Fruit fly (Drosophila melanogaster) whole organism, adult: ENCODE measurements around the gene CG17272.
A peak's percentile ranks its signal among the peaks of the same experiment; 100 is the strongest.

Source experiments
- CG11617 ChIP-seq: fragments of 200-800 bp; sonication (Bioruptor generic); optimal IDR thresholded peaks from 2 replicates; lab custom pipeline; 2017; ENCODE audit warnings: mild to moderate bottlenecking, missing biosample characterization, missing genetic modification reagents, missing genetic modification characterization
- CG12768 ChIP-seq: fragments of 200-800 bp; sonication (Bioruptor generic); optimal IDR thresholded peaks from 2 replicates; lab custom pipeline; 2017; ENCODE audit warnings: missing biosample characterization, missing genetic modification characterization, mild to moderate bottlenecking, moderate library complexity, missing genetic modification reagents
- CG14711 ChIP-seq: fragments of 200-800 bp; sonication (Bioruptor generic); optimal IDR thresholded peaks from 2 replicates; lab custom pipeline; 2018; ENCODE audit warnings: missing biosample characterization, mild to moderate bottlenecking, missing genetic modification characterization, moderate library complexity
- CG1620 ChIP-seq: fragments of 200-800 bp; sonication (Bioruptor generic); optimal IDR thresholded peaks from 2 replicates; lab custom pipeline; 2016; ENCODE audit warnings: missing biosample characterization, missing genetic modification characterization
- CG33017 ChIP-seq: fragments of 200-800 bp; sonication (Bioruptor generic); optimal IDR thresholded peaks from 2 replicates; lab custom pipeline; 2018; ENCODE audit warnings: missing biosample characterization, mild to moderate bottlenecking, missing genetic modification characterization, moderate library complexity
- CG5204 ChIP-seq: fragments of 200-800 bp; sonication (Bioruptor generic); optimal IDR thresholded peaks from 2 replicates; lab custom pipeline; 2016; ENCODE audit warnings: missing biosample characterization, missing genetic modification characterization
- CG7045 ChIP-seq: fragments of 200-800 bp; sonication (Bioruptor generic); optimal IDR thresholded peaks from 2 replicates; lab custom pipeline; 2017; ENCODE audit warnings: missing biosample characterization, mild to moderate bottlenecking, missing genetic modification characterization
- CG7101 ChIP-seq: fragments of 200-800 bp; sonication (Bioruptor generic); optimal IDR thresholded peaks from 2 replicates; lab custom pipeline; 2018; ENCODE audit warnings: missing biosample characterization, mild to moderate bottlenecking, missing genetic modification characterization, moderate library complexity
- Clk ChIP-seq: fragments of 200-800 bp; sonication (Bioruptor generic); optimal IDR thresholded peaks from 2 replicates; lab custom pipeline; 2017; ENCODE audit warnings: missing biosample characterization, missing genetic modification characterization
- Crg-1 ChIP-seq: fragments of 200-800 bp; sonication (Bioruptor generic); optimal IDR thresholded peaks from 2 replicates; lab custom pipeline; 2016; ENCODE audit warnings: missing biosample characterization, missing genetic modification characterization
- Hr96 ChIP-seq: fragments of 200-800 bp; sonication (Bioruptor generic); optimal IDR thresholded peaks from 2 replicates; lab custom pipeline; 2016; ENCODE audit warnings: missing biosample characterization, missing genetic modification characterization
- Mnt ChIP-seq: fragments of 200-800 bp; sonication (Bioruptor generic); optimal IDR thresholded peaks from 2 replicates; lab custom pipeline; 2016; ENCODE audit warnings: missing biosample characterization, mild to moderate bottlenecking, missing genetic modification characterization
- bab1 ChIP-seq: fragments of 200-800 bp; sonication (Bioruptor generic); optimal IDR thresholded peaks from 3 replicates; lab custom pipeline; 2019; ENCODE audit warnings: missing biosample characterization, mild to moderate bottlenecking, missing genetic modification characterization, moderate library complexity
- cic ChIP-seq: fragments of 200-800 bp; sonication (Bioruptor generic); optimal IDR thresholded peaks from 2 replicates; lab custom pipeline; 2017; ENCODE audit warnings: missing biosample characterization, mild to moderate bottlenecking, missing genetic modification characterization, moderate library complexity
- cnc ChIP-seq, 2 experiments: fragments of >200 bp; optimal IDR thresholded peaks; 2 replicates each; lab custom pipeline; 2017
- kay ChIP-seq: fragments of 200-800 bp; sonication (Bioruptor generic); peaks from one replicate; lab custom pipeline; 2016; ENCODE audit warnings: missing biosample characterization, missing genetic modification characterization, borderline replicate concordance
- ovo ChIP-seq: fragments of 200-800 bp; sonication (Bioruptor generic); optimal IDR thresholded peaks from 2 replicates; lab custom pipeline; 2016; ENCODE audit warnings: missing biosample characterization, missing genetic modification characterization
- pad ChIP-seq: fragments of 200-800 bp; sonication (Bioruptor generic); optimal IDR thresholded peaks from 3 replicates; lab custom pipeline; 2017; ENCODE audit warnings: missing biosample characterization, missing genetic modification characterization, mild to moderate bottlenecking, moderate library complexity, missing genetic modification reagents
- tj ChIP-seq: fragments of 200-800 bp; sonication (Bioruptor generic); optimal IDR thresholded peaks from 3 replicates; lab custom pipeline; 2017; ENCODE audit warnings: missing biosample characterization, mild to moderate bottlenecking, missing genetic modification characterization, moderate library complexity
- toe ChIP-seq: fragments of 200-800 bp; sonication (Bioruptor generic); optimal IDR thresholded peaks from 2 replicates; lab custom pipeline; 2016; ENCODE audit warnings: missing biosample characterization, missing genetic modification characterization

The CG17272 gene

dm6 chr3R:20837242-20837664 lies 13.2 kb upstream of the CG17272 start:
- TF ChIP-seq cic (GFP tag; lab: Kevin White, UChicago) (peak; percentile 48), CG11617 (GFP tag; lab: Kevin White, UChicago) (no peak), kay (peak; percentile 76), CG1620 (GFP tag; lab: Kevin White, UChicago) (no peak), Clk (GFP tag; lab: Kevin White, UChicago) (no peak)

- TF ChIP-seq bab1 (no peak), tj (GFP tag; lab: Kevin White, UChicago) (no peak), CG7101 (tag; lab: Kevin White, UChicago) (no peak), toe (GFP tag; lab: Kevin White, UChicago) (no peak), CG14711 (tag; lab: Kevin White, UChicago) (no peak), pad (GFP tag; lab: Kevin White, UChicago) (no peak), Hr96 (GFP tag; lab: Kevin White, UChicago) (no peak), CG5204 (GFP tag; lab: Kevin White, UChicago) (no peak), kay (no peak), CG7045 (no peak), Mnt (GFP tag; lab: Kevin White, UChicago) (no peak), Clk (GFP tag; lab: Kevin White, UChicago) (no peak), cnc (optimal IDR thresholded peaks at IDR 0.05; lab: Kevin White, UChicago) (no peak), ovo (GFP tag; lab: Kevin White, UChicago) (no peak), Crg-1 (GFP tag; lab: Kevin White, UChicago) (no peak), cic (GFP tag; lab: Kevin White, UChicago) (no peak)
Measured at dm6 chr3R:20836257-20836856, 12.3 kb upstream of the CG17272 start.

- TF ChIP-seq cnc (optimal IDR thresholded peaks at IDR 0.05; lab: Kevin White, UChicago) (no peak), toe (GFP tag; lab: Kevin White, UChicago) (no peak), bab1 (no peak), CG5204 (GFP tag; lab: Kevin White, UChicago) (no peak), tj (GFP tag; lab: Kevin White, UChicago) (no peak), CG11617 (GFP tag; lab: Kevin White, UChicago) (no peak)
Measured at dm6 chr3R:20835531-20835930, 11.5 kb upstream of the CG17272 start.

dm6 chr3R:20834770-20835183 lies 10.7 kb upstream of the CG17272 start:
- TF ChIP-seq cic (GFP tag; lab: Kevin White, UChicago): peak; percentile 14
- TF ChIP-seq CG11617 (GFP tag; lab: Kevin White, UChicago): no peak
- peak; percentile 87 for TF ChIP-seq kay
- TF ChIP-seq Mnt (GFP tag; lab: Kevin White, UChicago): no peak

dm6 chr3R:20833664-20834063 lies 9.6 kb upstream of the CG17272 start:
- no peak for TF ChIP-seq CG11617 (GFP tag; lab: Kevin White, UChicago)

- TF ChIP-seq tj (GFP tag; lab: Kevin White, UChicago) (peak; percentile 54), Crg-1 (GFP tag; lab: Kevin White, UChicago) (no peak), kay (peak; percentile 90), CG7045 (no peak), toe (GFP tag; lab: Kevin White, UChicago) (no peak), CG5204 (GFP tag; lab: Kevin White, UChicago) (no peak), Mnt (GFP tag; lab: Kevin White, UChicago) (peak; percentile 55), CG14711 (tag; lab: Kevin White, UChicago) (peak; percentile 45), CG7101 (tag; lab: Kevin White, UChicago) (peak; percentile 29), pad (GFP tag; lab: Kevin White, UChicago) (peak; percentile 53), CG1620 (GFP tag; lab: Kevin White, UChicago) (no peak), bab1 (peak; percentile 3), CG12768 (GFP tag; lab: Kevin White, UChicago) (peak; percentile 60), CG11617 (GFP tag; lab: Kevin White, UChicago) (peak; percentile 42), ovo (GFP tag; lab: Kevin White, UChicago) (peak; percentile 51), Hr96 (GFP tag; lab: Kevin White, UChicago) (no peak), cic (GFP tag; lab: Kevin White, UChicago) (peak; percentile 91), cnc (optimal IDR thresholded peaks at IDR 0.05; lab: Kevin White, UChicago) (no peak), CG33017 (tag; lab: Kevin White, UChicago) (peak; percentile 32), Clk (GFP tag; lab: Kevin White, UChicago) (no peak)
Measured at dm6 chr3R:20832689-20833524, 8.9 kb upstream of the CG17272 start, which contains the start of gene Synd. Gene Synd (plus strand): TSS chr3R:20832799.
